Worm (Caenorhabditis elegans) whole organism, late embryonic: ENCODE data around the gene idpa-3.

Experiments used
- C38D4.7 ChIP-seq: fragments of 200-800 bp; sonication (Bioruptor generic); optimal IDR thresholded peaks from 2 replicates; lab custom pipeline; 2018; ENCODE audit warnings: mild to moderate bottlenecking, missing genetic modification characterization, moderate library complexity, missing compliant biosample characterization
- F13H6.1 ChIP-seq: sonication (generic microtip); optimal IDR thresholded peaks from 2 replicates; lab custom pipeline; 2016; ENCODE audit warnings: missing genetic modification characterization, missing compliant biosample characterization
- ceh-18 ChIP-seq: sonication (generic microtip); optimal IDR thresholded peaks from 2 replicates; lab custom pipeline; 2016; ENCODE audit warnings: missing genetic modification characterization, missing compliant biosample characterization
- gmeb-2 ChIP-seq: sonication (generic microtip); optimal IDR thresholded peaks from 2 replicates; lab custom pipeline; 2016; ENCODE audit warnings: missing genetic modification characterization, inconsistent platforms, missing compliant biosample characterization
- lim-6 ChIP-seq: sonication (generic microtip); optimal IDR thresholded peaks from 2 replicates; lab custom pipeline; 2016; ENCODE audit warnings: missing genetic modification characterization, missing compliant biosample characterization

- TF ChIP-seq ceh-18 (tag; lab: Kevin White, UChicago): no peak
- TF ChIP-seq F13H6.1: no peak
- TF ChIP-seq gmeb-2: no peak
- no peak for TF ChIP-seq lim-6 (tag; lab: Kevin White, UChicago)
- TF ChIP-seq C38D4.7 (GFP tag; lab: Kevin White, UChicago): no peak
These were observed 21.8 kb downstream of the idpa-3 start, which contains the start of gene efhc-1 for ce11 chrX:10358083-10358482.
